Fruit fly (Drosophila melanogaster): ENCODE data around the gene CG8202.

CG8202 gene

dm6 chr3R:8769094-8769493 lies 37.2 kb downstream of the CG8202 start, which contains the start of gene CG8236:
TSS of gene CG8236 (plus strand) at chr3R:8769394.
- TF ChIP-seq CG2120 (GFP tag; optimal IDR thresholded peaks at IDR 0.05): no peak

- TF ChIP-seq sisA (GFP tag; IDR thresholded peaks at IDR 0.05): no peak
- no peak for TF ChIP-seq CG32772 (GFP tag; IDR thresholded peaks at IDR 0.05)
Measured at dm6 chr3R:8772591-8772990, 40.7 kb downstream of the CG8202 start, which contains the start of gene CG13318. TSS of gene CG13318 (minus strand) at chr3R:8772691.

- TF ChIP-seq CG17612 (GFP tag; IDR thresholded peaks at IDR 0.05) (no peak), jigr1 (GFP tag; IDR thresholded peaks at IDR 0.05) (no peak), Opbp (GFP tag; IDR thresholded peaks at IDR 0.05; ENCODE audit: partially characterized antibody) (no peak), HmgD (GFP tag; optimal IDR thresholded peaks at IDR 0.05) (no peak), CG13287 (GFP tag; IDR thresholded peaks at IDR 0.05; ENCODE audit: partially characterized antibody) (0 out of 2 replicates have a peak, but pooled peaks have one; percentile 9), jumu (GFP tag; optimal IDR thresholded peaks at IDR 0.05) (no peak), pnt (GFP tag; optimal IDR thresholded peaks at IDR 0.05) (no peak), NC2β (GFP tag; optimal IDR thresholded peaks at IDR 0.05) (no peak), NK7.1 (GFP tag; optimal IDR thresholded peaks at IDR 0.05) (no peak), CG2120 (GFP tag; optimal IDR thresholded peaks at IDR 0.05) (no peak), Jarid2 (GFP tag; optimal IDR thresholded peaks at IDR 0.05) (peak; percentile 13), CG6683 (GFP tag; optimal IDR thresholded peaks at IDR 0.05) (no peak), CG5180 (GFP tag; optimal IDR thresholded peaks at IDR 0.05) (no peak), D (optimal IDR thresholded peaks at IDR 0.05) (no peak), D (GFP tag; optimal IDR thresholded peaks at IDR 0.05) (no peak)
Measured at dm6 chr3R:8773135-8773534, 41.2 kb downstream of the CG8202 start, which contains the start of gene CG34301. TSS of gene CG34301 (plus strand) at chr3R:8773435.

- TF ChIP-seq Fer1 (GFP tag; optimal IDR thresholded peaks at IDR 0.05) (no peak), CG15011 (GFP tag; optimal IDR thresholded peaks at IDR 0.05) (no peak), gsb-n (tag; optimal IDR thresholded peaks at IDR 0.05) (no peak), CG10431 (GFP tag; optimal IDR thresholded peaks at IDR 0.05) (no peak), CG18619 (GFP tag; optimal IDR thresholded peaks at IDR 0.05) (no peak), lbe (GFP tag; optimal IDR thresholded peaks at IDR 0.05) (no peak), CG17328 (GFP tag; IDR thresholded peaks at IDR 0.05) (no peak), slbo (GFP tag; IDR thresholded peaks at IDR 0.05) (no peak), nau (GFP tag; optimal IDR thresholded peaks at IDR 0.05) (no peak), ro (GFP tag; IDR thresholded peaks at IDR 0.05) (no peak), pros (GFP tag; optimal IDR thresholded peaks at IDR 0.05) (no peak), CG5953 (GFP tag; IDR thresholded peaks at IDR 0.05) (no peak), CoRest (tag; optimal IDR thresholded peaks at IDR 0.05) (no peak), her (GFP tag; optimal IDR thresholded peaks at IDR 0.05) (no peak), B-H2 (GFP tag; optimal IDR thresholded peaks at IDR 0.05) (no peak), Stat92E (GFP tag; optimal IDR thresholded peaks at IDR 0.05) (no peak), ase (GFP tag; IDR thresholded peaks at IDR 0.05) (no peak)
Measured at dm6 chr3R:8779823-8780222, 47.9 kb downstream of the CG8202 start, which contains the start of gene CG33191. TSS of gene CG33191 (minus strand) at chr3R:8779923.

dm6 chr3R:8780689-8781088 lies 48.8 kb downstream of the CG8202 start, which contains the start of gene CG33189:
TSS of gene CG33189 (minus strand) at chr3R:8780789.
- no peak for TF ChIP-seq CG9876 (GFP tag; optimal IDR thresholded peaks at IDR 0.05)
- no peak for TF ChIP-seq Rx (GFP tag; IDR thresholded peaks at IDR 0.05)
- no peak for TF ChIP-seq Abd-B (GFP tag; optimal IDR thresholded peaks at IDR 0.05)
- TF ChIP-seq gro (GFP tag; optimal IDR thresholded peaks at IDR 0.05): no peak
- TF ChIP-seq ap (GFP tag; IDR thresholded peaks at IDR 0.05): no peak
- TF ChIP-seq zfh1 (GFP tag; IDR thresholded peaks at IDR 0.05): no peak
- no peak for TF ChIP-seq gfzf (GFP tag; optimal IDR thresholded peaks at IDR 0.05)
- TF ChIP-seq CG17361 (GFP tag; IDR thresholded peaks at IDR 0.05): no peak
- TF ChIP-seq ara (GFP tag; IDR thresholded peaks at IDR 0.05): no peak
- no peak for TF ChIP-seq eve (GFP tag; optimal IDR thresholded peaks at IDR 0.05)
- no peak for TF ChIP-seq CG1529 (GFP tag; optimal IDR thresholded peaks at IDR 0.05)
- no peak for TF ChIP-seq CG4282 (GFP tag; optimal IDR thresholded peaks at IDR 0.05)
- TF ChIP-seq Dfd (GFP tag; optimal IDR thresholded peaks at IDR 0.05): no peak
- TF ChIP-seq otp (GFP tag; IDR thresholded peaks at IDR 0.05): no peak

All from whole organism, embryonic.